Fruit fly (Drosophila melanogaster): ENCODE results near the gene CG13049.

DNA sequence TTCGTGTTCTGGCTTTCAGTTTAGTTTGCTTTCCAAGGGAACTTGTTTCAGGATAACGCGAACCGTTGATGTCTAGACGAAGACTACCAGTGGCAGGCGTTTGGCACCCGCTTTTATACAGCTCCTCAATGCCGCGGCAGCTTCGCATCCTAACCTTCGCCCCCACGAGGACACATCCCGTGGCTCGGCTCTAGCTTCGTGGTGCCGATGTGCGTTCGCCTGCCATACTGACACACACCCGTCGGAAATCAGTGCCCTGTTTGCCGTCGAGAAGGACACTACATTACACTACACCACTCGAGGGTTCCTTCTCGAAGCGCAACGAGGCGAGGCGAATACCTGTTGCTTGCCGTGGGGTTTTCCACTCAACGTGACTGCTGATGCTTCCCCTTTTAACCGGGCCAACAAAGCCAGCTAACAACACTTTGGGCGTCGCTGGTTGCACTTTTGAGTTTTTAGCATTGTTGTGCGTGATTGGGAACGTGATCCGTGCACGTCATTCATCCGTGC is 24.6 kb downstream of the CG13049 start, which contains the start of gene CG13054:
- TF ChIP-seq pan (optimal IDR thresholded peaks at IDR 0.05) (no peak), psq (optimal IDR thresholded peaks at IDR 0.05) (no peak), CG8478 (optimal IDR thresholded peaks at IDR 0.05) (no peak), usp (GFP tag; optimal IDR thresholded peaks at IDR 0.05) (no peak), Dll (optimal IDR thresholded peaks at IDR 0.05) (no peak), EcR (GFP tag; optimal IDR thresholded peaks at IDR 0.05) (no peak)
